Worm (Caenorhabditis elegans): Measurements from ENCODE around the gene ppgn-1.

- TF ChIP-seq nhr-23 (tag; optimal IDR thresholded peaks at IDR 0.05) (no peak), ama-1 (optimal IDR thresholded peaks at IDR 0.05) (no peak), nhr-11 (tag; optimal IDR thresholded peaks at IDR 0.05) (no peak), unc-39 (tag; optimal IDR thresholded peaks at IDR 0.05) (no peak), ztf-11 (tag; optimal IDR thresholded peaks at IDR 0.05) (no peak), unc-62 (GFP tag; optimal IDR thresholded peaks at IDR 0.05) (no peak), lsy-2 (tag; optimal IDR thresholded peaks at IDR 0.05) (no peak), nhr-10 (tag; optimal IDR thresholded peaks at IDR 0.05) (no peak), skn-1 (tag; optimal IDR thresholded peaks at IDR 0.05) (no peak), ceh-82 (tag; optimal IDR thresholded peaks at IDR 0.05) (no peak), dmd-4 (tag; optimal IDR thresholded peaks at IDR 0.05) (no peak)
Measured at ce11 chrIV:2391809-2392208, 43.1 kb upstream of the ppgn-1 start.
